Worm (Caenorhabditis elegans): ENCODE measurements around the gene unc-85.
A peak's percentile ranks its signal among the peaks of the same experiment; 100 is the strongest.

unc-85 gene

ce11 chrII:4728687-4729086 is 26.8 kb downstream of the unc-85 start (continued):
- TF ChIP-seq sdz-12 (GFP tag; optimal IDR thresholded peaks at IDR 0.05) (no peak), set-16 (GFP tag; IDR thresholded peaks at IDR 0.05) (no peak), nhr-25 (tag; optimal IDR thresholded peaks at IDR 0.05; ENCODE audit: borderline replicate concordance, insufficient read depth) (no peak), snpc-4 (tag; optimal IDR thresholded peaks at IDR 0.05) (no peak), mdl-1 (tag; optimal IDR thresholded peaks at IDR 0.05) (peak in 1 of 2 experiments; percentile 47), daf-19 (GFP tag; conservative IDR thresholded peaks at IDR 0.05) (no peak), tag-97 (GFP tag; IDR thresholded peaks at IDR 0.05) (no peak), Y75B8A.6 (GFP tag; IDR thresholded peaks at IDR 0.05) (no peak), spr-1 (tag; optimal IDR thresholded peaks at IDR 0.05) (peak; percentile 34), lin-13 (GFP tag; optimal IDR thresholded peaks at IDR 0.05) (no peak), hif-1 (tag; optimal IDR thresholded peaks at IDR 0.05) (peak; percentile 58 to 96), saeg-2 (GFP tag; IDR thresholded peaks at IDR 0.05) (no peak), rbr-2 (tag; optimal IDR thresholded peaks at IDR 0.05) (no peak), nhr-48 (tag; optimal IDR thresholded peaks at IDR 0.05) (no peak), unc-130 (GFP tag; optimal IDR thresholded peaks at IDR 0.05) (no peak), nhr-10 (tag; optimal IDR thresholded peaks at IDR 0.05) (no peak), ama-1 (optimal IDR thresholded peaks at IDR 0.05) (no peak), duxl-1 (tag; optimal IDR thresholded peaks at IDR 0.05; ENCODE audit: poor library complexity) (no peak), lim-7 (GFP tag; IDR thresholded peaks at IDR 0.05) (no peak), vab-7 (GFP tag; IDR thresholded peaks at IDR 0.05) (no peak), cey-2 (tag; optimal IDR thresholded peaks at IDR 0.05; ENCODE audit: borderline replicate concordance, insufficient read depth) (peak; percentile 7), nhr-6 (tag; optimal IDR thresholded peaks at IDR 0.05) (peak; percentile 49), zfp-2 (tag; optimal IDR thresholded peaks at IDR 0.05) (no peak), nhr-102 (tag; optimal IDR thresholded peaks at IDR 0.05) (peak; percentile 14), ces-1 (GFP tag; optimal IDR thresholded peaks at IDR 0.05) (no peak), pha-4 (GFP tag; IDR thresholded peaks at IDR 0.05) (no peak), pha-4 (tag; optimal IDR thresholded peaks at IDR 0.05) (no peak), pqm-1 (tag; optimal IDR thresholded peaks at IDR 0.05) (peak; percentile 99), Y5F2A.4 (GFP tag; optimal IDR thresholded peaks at IDR 0.05) (no peak), skn-1 (tag; optimal IDR thresholded peaks at IDR 0.05) (no peak), aha-1 (tag) (no peak), mep-1 (tag; optimal IDR thresholded peaks at IDR 0.05) (peak; percentile 18), unc-39 (tag; optimal IDR thresholded peaks at IDR 0.05) (no peak), F37D6.2 (tag; optimal IDR thresholded peaks at IDR 0.05) (no peak), fkh-10 (GFP tag; optimal IDR thresholded peaks at IDR 0.05) (no peak), php-3 (GFP tag; IDR thresholded peaks at IDR 0.05) (peak; percentile 50; the same call in 1 of the 2 replicates), mxl-3 (GFP tag; optimal IDR thresholded peaks at IDR 0.05) (peak; percentile 44), daf-16 (GFP tag; optimal IDR thresholded peaks at IDR 0.05) (peak; percentile 66 to 95), daf-16 (tag; optimal IDR thresholded peaks at IDR 0.05) (peak; percentile 99), ztf-11 (tag; optimal IDR thresholded peaks at IDR 0.05) (no peak), nhr-237 (tag; optimal IDR thresholded peaks at IDR 0.05) (no peak), egl-27 (tag; optimal IDR thresholded peaks at IDR 0.05) (no peak), F49E8.2 (tag; optimal IDR thresholded peaks at IDR 0.05; ENCODE audit: borderline replicate concordance) (no peak), Y48G9A.11 (GFP tag; IDR thresholded peaks at IDR 0.05) (no peak), daf-12 (tag; optimal IDR thresholded peaks at IDR 0.05) (no peak), T20F7.1 (GFP tag; optimal IDR thresholded peaks at IDR 0.05) (peak; percentile 33), F10B5.3 (tag; optimal IDR thresholded peaks at IDR 0.05) (no peak), madf-9 (GFP tag; conservative IDR thresholded peaks at IDR 0.05) (no peak), nhr-11 (tag; optimal IDR thresholded peaks at IDR 0.05) (peak; percentile 62), F44E2.7 (GFP tag; IDR thresholded peaks at IDR 0.05) (no peak)

All from whole organism, L4 larva.